Fruit fly (Drosophila melanogaster) whole organism, embryonic: ENCODE measurements around the gene CG32450.
A peak's percentile ranks its signal among the peaks of the same experiment; 100 is the strongest.

Experiments used
- B-H2 ChIP-seq: fragments of 200-800 bp; sonication (Bioruptor generic); optimal IDR thresholded peaks from 2 replicates; lab custom pipeline; 2018; ENCODE audit warnings: missing biosample characterization, mild to moderate bottlenecking, missing genetic modification characterization
- CG1024 ChIP-seq: fragments of 200-800 bp; sonication (Bioruptor generic); IDR thresholded peaks from 2 replicates; pipeline ENCODE4 v1.3.6; 2022; ENCODE audit warnings: missing biosample characterization, missing genetic modification characterization
- CG10321 ChIP-seq: fragments of 200-800 bp; sonication (Bioruptor generic); IDR thresholded peaks from 2 replicates; pipeline ENCODE4 v1.3.6; 2022; ENCODE audit warnings: missing biosample characterization, missing genetic modification characterization
- CG10654 ChIP-seq: fragments of 200-800 bp; sonication (Bioruptor generic); optimal IDR thresholded peaks from 2 replicates; lab custom pipeline; 2016; ENCODE audit warnings: missing biosample characterization, missing genetic modification characterization
- CG12942 ChIP-seq: fragments of 200-800 bp; sonication (Bioruptor generic); optimal IDR thresholded peaks from 3 replicates; lab custom pipeline; 2016; ENCODE audit warnings: missing biosample characterization, missing genetic modification characterization
- CG14050 ChIP-seq: fragments of 200-800 bp; sonication (Bioruptor generic); IDR thresholded peaks from 3 replicates; pipeline ENCODE4 v1.3.6; 2022; ENCODE audit warnings: missing biosample characterization, missing genetic modification characterization
- CG15011 ChIP-seq: fragments of 200-800 bp; sonication (Bioruptor generic); optimal IDR thresholded peaks from 3 replicates; lab custom pipeline; 2018; ENCODE audit warnings: missing biosample characterization, mild to moderate bottlenecking, missing genetic modification characterization
- CG15073 ChIP-seq: fragments of 200-800 bp; sonication (Bioruptor generic); optimal IDR thresholded peaks from 2 replicates; lab custom pipeline; 2016; ENCODE audit warnings: missing biosample characterization, missing genetic modification characterization
- CG15479 ChIP-seq: fragments of 200-800 bp; sonication (Bioruptor generic); optimal IDR thresholded peaks from 3 replicates; lab custom pipeline; 2019; ENCODE audit warnings: missing biosample characterization, mild to moderate bottlenecking, missing genetic modification characterization, moderate library complexity
- CG16813 ChIP-seq: fragments of 200-800 bp; sonication (Bioruptor generic); IDR thresholded peaks from 3 replicates; pipeline ENCODE4 v1.3.6; 2022; ENCODE audit warnings: missing biosample characterization, missing genetic modification characterization; ENCODE audit not compliant: partially characterized antibody
- CG18599 ChIP-seq: fragments of 200-800 bp; sonication (Bioruptor generic); optimal IDR thresholded peaks from 3 replicates; lab custom pipeline; 2017; ENCODE audit warnings: missing biosample characterization, missing genetic modification characterization, mild to moderate bottlenecking, moderate library complexity, missing genetic modification reagents
- CG4820 ChIP-seq: fragments of 200-800 bp; sonication (Bioruptor generic); optimal IDR thresholded peaks from 3 replicates; lab custom pipeline; 2016; ENCODE audit warnings: missing biosample characterization, missing genetic modification characterization
- CG5180 ChIP-seq: fragments of 200-800 bp; sonication (Bioruptor generic); optimal IDR thresholded peaks from 3 replicates; lab custom pipeline; 2017; ENCODE audit warnings: missing biosample characterization, missing genetic modification characterization, mild to moderate bottlenecking, moderate library complexity, missing genetic modification reagents
- CG7928 ChIP-seq: fragments of 200-800 bp; sonication (Bioruptor generic); optimal IDR thresholded peaks from 2 replicates; lab custom pipeline; 2017; ENCODE audit warnings: missing biosample characterization, mild to moderate bottlenecking, missing genetic modification characterization
- CG9876 ChIP-seq: fragments of 200-800 bp; sonication (Bioruptor generic); optimal IDR thresholded peaks from 2 replicates; lab custom pipeline; 2016; ENCODE audit warnings: missing biosample characterization, missing genetic modification characterization
- Chrac-16 ChIP-seq: fragments of 200-800 bp; sonication (Bioruptor generic); optimal IDR thresholded peaks from 3 replicates; lab custom pipeline; 2016; ENCODE audit warnings: missing biosample characterization, missing genetic modification characterization
- Drgx ChIP-seq: fragments of 200-800 bp; sonication (Bioruptor generic); IDR thresholded peaks from 2 replicates; pipeline ENCODE4 v1.3.6; 2022; ENCODE audit warnings: missing biosample characterization, missing genetic modification characterization
- ERR ChIP-seq: fragments of 200-800 bp; sonication (Bioruptor generic); optimal IDR thresholded peaks from 2 replicates; lab custom pipeline; 2016; ENCODE audit warnings: missing biosample characterization, missing genetic modification characterization
- Ets97D ChIP-seq: fragments of 200-800 bp; sonication (Bioruptor generic); optimal IDR thresholded peaks from 3 replicates; lab custom pipeline; 2016; ENCODE audit warnings: missing biosample characterization, missing genetic modification characterization
- GATAe ChIP-seq: fragments of 200-800 bp; sonication (Bioruptor generic); conservative IDR thresholded peaks from 2 replicates; pipeline ENCODE4 v1.3.6; 2022; ENCODE audit warnings: missing biosample characterization, missing genetic modification characterization
- H15 ChIP-seq: fragments of 200-800 bp; sonication (Bioruptor generic); IDR thresholded peaks from 3 replicates; pipeline ENCODE4 v1.3.6; 2022; ENCODE audit warnings: missing biosample characterization, missing genetic modification characterization
- HmgD ChIP-seq: fragments of 200-800 bp; sonication (Bioruptor generic); optimal IDR thresholded peaks from 3 replicates; lab custom pipeline; 2016; ENCODE audit warnings: missing biosample characterization, missing genetic modification characterization
- Lim3 ChIP-seq: fragments of 200-800 bp; sonication (Bioruptor generic); IDR thresholded peaks from 2 replicates; pipeline ENCODE4 v1.3.6; 2022; ENCODE audit warnings: missing biosample characterization, missing genetic modification characterization
- NFAT ChIP-seq: fragments of 200-800 bp; sonication (Bioruptor generic); IDR thresholded peaks from 2 replicates; pipeline ENCODE4 v1.3.6; 2022; ENCODE audit warnings: missing biosample characterization, missing genetic modification characterization
- NfI ChIP-seq: fragments of 200-800 bp; sonication (Bioruptor generic); optimal IDR thresholded peaks from 3 replicates; lab custom pipeline; 2018; ENCODE audit warnings: missing biosample characterization, mild to moderate bottlenecking, missing genetic modification characterization, moderate library complexity
- Sox100B ChIP-seq: fragments of 200-800 bp; sonication (Bioruptor generic); optimal IDR thresholded peaks from 3 replicates; lab custom pipeline; 2018; ENCODE audit warnings: missing biosample characterization, mild to moderate bottlenecking, missing genetic modification characterization
- Sox102F ChIP-seq: fragments of 200-800 bp; sonication (Bioruptor generic); optimal IDR thresholded peaks from 2 replicates; lab custom pipeline; 2018; ENCODE audit warnings: missing biosample characterization, mild to moderate bottlenecking, missing genetic modification characterization, moderate library complexity
- Sry-β ChIP-seq: fragments of 200-800 bp; sonication (Bioruptor generic); optimal IDR thresholded peaks from 2 replicates; lab custom pipeline; 2018; ENCODE audit warnings: missing biosample characterization, mild to moderate bottlenecking, missing genetic modification characterization, moderate library complexity
- Stat92E ChIP-seq, 3 experiments: fragments of >200 bp in 2 of 3; fragments of 200-800 bp in 1 of 3; sonication (Bioruptor generic) in 1 of 3; optimal IDR thresholded peaks; 2 replicates each; lab custom pipeline; 2017 to 2019; ENCODE audit warnings: missing biosample characterization in 3 of 3, missing genetic modification characterization in 3 of 3, mild to moderate bottlenecking in 1 of 3, moderate library complexity in 1 of 3
- ap ChIP-seq: fragments of 200-800 bp; sonication (Bioruptor generic); IDR thresholded peaks from 2 replicates; pipeline ENCODE4 v1.3.6; 2022; ENCODE audit warnings: missing biosample characterization, missing genetic modification characterization
- bigmax ChIP-seq: fragments of 200-800 bp; sonication (Bioruptor generic); optimal IDR thresholded peaks from 2 replicates; lab custom pipeline; 2018; ENCODE audit warnings: missing biosample characterization, mild to moderate bottlenecking, missing genetic modification characterization
- cas ChIP-seq: fragments of 200-800 bp; sonication (Bioruptor generic); IDR thresholded peaks from 2 replicates; pipeline ENCODE4 v1.3.6; 2022; ENCODE audit warnings: missing biosample characterization, missing genetic modification characterization
- cg ChIP-seq: fragments of 200-800 bp; sonication (Bioruptor generic); optimal IDR thresholded peaks from 3 replicates; lab custom pipeline; 2019; ENCODE audit warnings: missing biosample characterization, mild to moderate bottlenecking, missing genetic modification characterization, moderate library complexity
- dmrt11E ChIP-seq: fragments of 200-800 bp; sonication (Bioruptor generic); optimal IDR thresholded peaks from 3 replicates; lab custom pipeline; 2018; ENCODE audit warnings: missing biosample characterization, mild to moderate bottlenecking, missing genetic modification characterization, moderate library complexity
- fu2 ChIP-seq: fragments of 200-800 bp; sonication (Bioruptor generic); optimal IDR thresholded peaks from 2 replicates; lab custom pipeline; 2016; ENCODE audit warnings: missing biosample characterization, missing genetic modification characterization
- gcm ChIP-seq: fragments of 200-800 bp; sonication (Bioruptor generic); optimal IDR thresholded peaks from 2 replicates; lab custom pipeline; 2019; ENCODE audit warnings: missing biosample characterization, mild to moderate bottlenecking, missing genetic modification characterization, moderate library complexity
- gt ChIP-seq: fragments of 200-800 bp; sonication (Bioruptor generic); IDR thresholded peaks from 2 replicates; pipeline ENCODE4 v1.3.6; 2022; ENCODE audit warnings: missing biosample characterization, missing genetic modification characterization
- her ChIP-seq: fragments of 200-800 bp; sonication (Bioruptor generic); optimal IDR thresholded peaks from 2 replicates; lab custom pipeline; 2016; ENCODE audit warnings: missing biosample characterization, missing genetic modification characterization
- hkb ChIP-seq, 2 experiments: fragments of 200-800 bp in 1 of 2; fragments of >200 bp in 1 of 2; sonication (Bioruptor generic) in 1 of 2; IDR thresholded peaks in 1 of 2; optimal IDR thresholded peaks in 1 of 2; 2 replicates each; pipeline versions ENCODE4 v1.3.6 to Lab custom; 2017 to 2022; ENCODE audit warnings: missing biosample characterization in 1 of 2, missing genetic modification characterization in 1 of 2
- hth ChIP-seq: fragments of >200 bp; optimal IDR thresholded peaks from 2 replicates; lab custom pipeline; 2017; ENCODE audit warnings: inconsistent platforms
- prd ChIP-seq, 3 experiments: fragments of >200 bp in 2 of 3; fragments of 200-800 bp in 1 of 3; sonication (Bioruptor generic) in 1 of 3; optimal IDR thresholded peaks in 2 of 3; IDR thresholded peaks in 1 of 3; 2 replicates in 2 of 3; 3 replicates in 1 of 3; pipeline versions ENCODE4 v1.3.6 to Lab custom; 2017 to 2022; ENCODE audit warnings: missing biosample characterization in 1 of 3, missing genetic modification characterization in 1 of 3
- pzg ChIP-seq: fragments of 200-800 bp; sonication (Bioruptor generic); optimal IDR thresholded peaks from 3 replicates; lab custom pipeline; 2018; ENCODE audit warnings: missing biosample characterization, mild to moderate bottlenecking, missing genetic modification characterization, moderate library complexity
- ro ChIP-seq: fragments of 200-800 bp; sonication (Bioruptor generic); IDR thresholded peaks from 2 replicates; pipeline ENCODE4 v1.3.6; 2022; ENCODE audit warnings: missing biosample characterization, missing genetic modification characterization
- sna ChIP-seq: fragments of 200-800 bp; sonication (Bioruptor generic); IDR thresholded peaks from 2 replicates; pipeline ENCODE4 v1.3.6; 2022; ENCODE audit warnings: missing biosample characterization, missing genetic modification characterization; ENCODE audit not compliant: partially characterized antibody
- ssp ChIP-seq: fragments of 200-800 bp; sonication (Bioruptor generic); IDR thresholded peaks from 2 replicates; pipeline ENCODE4 v1.3.6; 2022; ENCODE audit warnings: missing biosample characterization, missing genetic modification characterization
- tap ChIP-seq: fragments of 200-800 bp; optimal IDR thresholded peaks from 3 replicates; lab custom pipeline; 2019; ENCODE audit warnings: missing biosample characterization, mild to moderate bottlenecking, missing genetic modification characterization, moderate library complexity
- wor ChIP-seq: fragments of 200-800 bp; sonication (Bioruptor generic); IDR thresholded peaks from 2 replicates; pipeline ENCODE4 v1.3.6; 2022; ENCODE audit warnings: missing biosample characterization, missing genetic modification characterization
- zen2 ChIP-seq: fragments of 200-800 bp; sonication (Bioruptor generic); IDR thresholded peaks from 3 replicates; pipeline ENCODE4 v1.3.6; 2022; ENCODE audit warnings: missing biosample characterization, missing genetic modification characterization; ENCODE audit not compliant: partially characterized antibody

CG32450 gene

dm6 chr3L:22287994-22288766, 41.4 kb upstream of the CG32450 start, which contains the start of the genes Hem and IleRS (continued):
- TF ChIP-seq ro (GFP tag; lab: Robert Waterston, UW) (peak; percentile 75), CG4820 (peak; percentile 94), her (GFP tag; lab: Kevin White, UChicago) (peak; percentile 45), tap (tag; lab: Kevin White, UChicago) (no peak), gcm (GFP tag; lab: Kevin White, UChicago) (peak; percentile 91), CG14050 (GFP tag; lab: Robert Waterston, UW) (peak; percentile 83), GATAe (GFP tag; lab: Robert Waterston, UW) (peak; percentile 53; the same call in 1 of the 2 replicates), ERR (peak; percentile 79), bigmax (GFP tag; lab: Kevin White, UChicago) (no peak), B-H2 (GFP tag; lab: Kevin White, UChicago) (peak; percentile 87), Lim3 (GFP tag; lab: Robert Waterston, UW) (peak; percentile 63; the same call in 1 of the 2 replicates), Stat92E (GFP tag; optimal IDR thresholded peaks at IDR 0.05; lab: Kevin White, UChicago) (peak in 1 of 3 experiments; percentile 72), ssp (GFP tag; lab: Robert Waterston, UW) (peak; percentile 78), gt (GFP tag; lab: Robert Waterston, UW) (peak; percentile 51), pzg (peak; percentile 52), CG15479 (GFP tag; lab: Kevin White, UChicago) (peak; percentile 23), hkb (optimal IDR thresholded peaks at IDR 0.05; lab: Kevin White, UChicago) (no peak), hkb (GFP tag; IDR thresholded peaks at IDR 0.05; lab: Robert Waterston, UW) (peak; percentile 90), hth (no peak), CG1024 (GFP tag; lab: Robert Waterston, UW) (peak; percentile 77), Drgx (peak; percentile 86), CG15011 (GFP tag; lab: Kevin White, UChicago) (peak; percentile 69), ap (GFP tag; lab: Robert Waterston, UW) (peak; percentile 89), cg (no peak), HmgD (GFP tag; lab: Kevin White, UChicago) (peak; percentile 71), zen2 (GFP tag; lab: Robert Waterston, UW) (peak; percentile 65), CG10654 (peak; percentile 93), CG12942 (peak; percentile 91), CG5180 (GFP tag; lab: Kevin White, UChicago) (peak; percentile 65), Sox100B (no peak), CG15073 (GFP tag; lab: Kevin White, UChicago) (peak; percentile 56), prd (optimal IDR thresholded peaks at IDR 0.05; lab: Kevin White, UChicago) (no peak), prd (GFP tag; IDR thresholded peaks at IDR 0.05; lab: Robert Waterston, UW) (peak; percentile 94), NFAT (peak; percentile 67), CG10321 (peak; percentile 43; the same call in 1 of the 2 replicates), H15 (peak; percentile 84), CG18599 (GFP tag; lab: Kevin White, UChicago) (peak; percentile 91), CG9876 (GFP tag; lab: Kevin White, UChicago) (peak; percentile 83), CG7928 (GFP tag; lab: Kevin White, UChicago) (peak; percentile 52), sna (peak; percentile 56), wor (peak; percentile 83), cas (GFP tag; lab: Robert Waterston, UW) (peak; percentile 68; the same call in 1 of the 2 replicates), NfI (GFP tag; lab: Kevin White, UChicago) (peak; percentile 88), Chrac-16 (GFP tag; lab: Kevin White, UChicago) (peak; percentile 94), CG16813 (GFP tag; lab: Robert Waterston, UW) (peak; percentile 73), Ets97D (GFP tag; lab: Kevin White, UChicago) (peak; percentile 58), fu2 (GFP tag; lab: Kevin White, UChicago) (peak; percentile 73), dmrt11E (tag; lab: Kevin White, UChicago) (peak; percentile 96), Sox102F (GFP tag; lab: Kevin White, UChicago) (peak; percentile 95), Sry-β (GFP tag; lab: Kevin White, UChicago) (peak; percentile 56)
